Worm (Caenorhabditis elegans) whole organism, L1 larva: ENCODE data around the gene act-1.

Experiments
- aha-1 ChIP-seq: fragments of 150-350 bp; optimal IDR thresholded peaks from 2 replicates; lab custom pipeline; 2014; ENCODE audit warnings: missing biosample characterization, missing genetic modification characterization
- alr-1 ChIP-seq: fragments of 200-800 bp; sonication (Bioruptor generic); optimal IDR thresholded peaks from 2 replicates; lab custom pipeline; 2018; ENCODE audit warnings: borderline replicate concordance, mild to moderate bottlenecking, missing genetic modification characterization, missing compliant biosample characterization
- ama-1 ChIP-seq: fragments of 150-350 bp; optimal IDR thresholded peaks from 2 replicates; lab custom pipeline; 2014
- ceh-82 ChIP-seq, 3 experiments: fragments of 150-350 bp in 1 of 3; sonication (generic microtip) in 2 of 3; optimal IDR thresholded peaks; 2 replicates each; lab custom pipeline; 2014 to 2017; ENCODE audit warnings: missing biosample characterization in 3 of 3, missing genetic modification characterization in 3 of 3
- ces-1 ChIP-seq: fragments of 150-350 bp; optimal IDR thresholded peaks from 2 replicates; lab custom pipeline; 2014; ENCODE audit warnings: missing biosample characterization, missing genetic modification reagents, missing genetic modification characterization
- dsc-1 ChIP-seq: sonication (generic microtip); optimal IDR thresholded peaks from 2 replicates; lab custom pipeline; 2016; ENCODE audit warnings: mild to moderate bottlenecking, missing genetic modification characterization, missing compliant biosample characterization
- efl-1 ChIP-seq, 4 experiments: fragments of 150-350 bp; optimal IDR thresholded peaks in 3 of 4; peaks in 1 of 4; 1 replicate in 1 of 4; 2 replicates in 3 of 4; lab custom pipeline; 2014; ENCODE audit warnings: missing biosample characterization in 2 of 4, missing genetic modification characterization in 2 of 4, missing genetic modification reagents in 2 of 4
- elt-3 ChIP-seq, 6 experiments: fragments of 150-350 bp in 1 of 6; sonication (generic microtip); optimal IDR thresholded peaks; 2 replicates each; lab custom pipeline; 2017 to 2018; ENCODE audit warnings: missing biosample characterization in 6 of 6, missing genetic modification characterization in 6 of 6, inconsistent platforms in 1 of 6
- fkh-4 ChIP-seq: sonication (generic microtip); optimal IDR thresholded peaks from 2 replicates; lab custom pipeline; 2016; ENCODE audit warnings: missing compliant biosample characterization, missing genetic modification characterization, borderline replicate concordance
- fkh-8 ChIP-seq: sonication (generic microtip); optimal IDR thresholded peaks from 2 replicates; lab custom pipeline; 2016; ENCODE audit warnings: mild to moderate bottlenecking, missing genetic modification characterization, missing compliant biosample characterization
- hlh-17 ChIP-seq: fragments of 200-800 bp; sonication (Bioruptor generic); optimal IDR thresholded peaks from 2 replicates; lab custom pipeline; 2018; ENCODE audit warnings: missing genetic modification characterization, mild to moderate bottlenecking, missing compliant biosample characterization, moderate library complexity, borderline replicate concordance
- hlh-4 ChIP-seq: sonication (generic microtip); optimal IDR thresholded peaks from 2 replicates; lab custom pipeline; 2016; ENCODE audit warnings: mild to moderate bottlenecking, missing genetic modification characterization, missing compliant biosample characterization
- irx-1 ChIP-seq: sonication (generic microtip); optimal IDR thresholded peaks from 2 replicates; lab custom pipeline; 2016; ENCODE audit warnings: missing genetic modification characterization, missing compliant biosample characterization
- jun-1 ChIP-seq: fragments of 150-350 bp; optimal IDR thresholded peaks from 2 replicates; lab custom pipeline; 2014; ENCODE audit warnings: missing biosample characterization, missing genetic modification reagents, missing genetic modification characterization
- lin-13 ChIP-seq: fragments of 150-350 bp; optimal IDR thresholded peaks from 2 replicates; lab custom pipeline; 2014; ENCODE audit warnings: missing biosample characterization, missing genetic modification reagents, missing genetic modification characterization
- lin-14 ChIP-seq: fragments of 200-800 bp; sonication (Bioruptor generic); optimal IDR thresholded peaks from 2 replicates; lab custom pipeline; 2018; ENCODE audit warnings: mild to moderate bottlenecking, missing genetic modification characterization, moderate library complexity, missing compliant biosample characterization
- lin-15B ChIP-seq: fragments of 150-350 bp; sonication (generic microtip); optimal IDR thresholded peaks from 3 replicates; lab custom pipeline; 2014; ENCODE audit warnings: missing biosample characterization, missing genetic modification characterization
- lin-35 ChIP-seq, 2 experiments: fragments of 150-350 bp; optimal IDR thresholded peaks; 2 replicates each; lab custom pipeline; 2014; ENCODE audit warnings: missing biosample characterization in 2 of 2, missing genetic modification characterization in 2 of 2, missing genetic modification reagents in 2 of 2
- lin-39 ChIP-seq: fragments of 150-350 bp; optimal IDR thresholded peaks from 2 replicates; lab custom pipeline; 2014; ENCODE audit warnings: missing biosample characterization, missing genetic modification reagents, missing genetic modification characterization
- lir-3 ChIP-seq: sonication (generic microtip); optimal IDR thresholded peaks from 2 replicates; lab custom pipeline; 2016; ENCODE audit warnings: mild to moderate bottlenecking, missing genetic modification characterization, moderate library complexity, missing compliant biosample characterization; ENCODE audit not compliant: poor library complexity
- lsy-2 ChIP-seq, 2 experiments: fragments of 150-350 bp; optimal IDR thresholded peaks; 2 replicates each; lab custom pipeline; 2014; ENCODE audit warnings: missing biosample characterization in 2 of 2, missing genetic modification characterization in 2 of 2
- mab-9 ChIP-seq: fragments of 200-800 bp; sonication (Bioruptor generic); IDR thresholded peaks from 2 replicates; pipeline ENCODE4 v1.3.6; 2022; ENCODE audit warnings: missing genetic modification reagents, missing genetic modification characterization, missing compliant biosample characterization
- mef-2 ChIP-seq: fragments of 150-350 bp; optimal IDR thresholded peaks from 2 replicates; lab custom pipeline; 2014; ENCODE audit warnings: missing biosample characterization, missing genetic modification characterization
- mep-1 ChIP-seq: fragments of 150-350 bp; optimal IDR thresholded peaks from 2 replicates; lab custom pipeline; 2014; ENCODE audit warnings: missing biosample characterization, missing genetic modification characterization
- nhr-11 ChIP-seq: fragments of 150-350 bp; optimal IDR thresholded peaks from 2 replicates; lab custom pipeline; 2014; ENCODE audit warnings: missing biosample characterization, missing genetic modification characterization
- nhr-20 ChIP-seq: sonication (generic microtip); optimal IDR thresholded peaks from 2 replicates; lab custom pipeline; 2016; ENCODE audit warnings: mild to moderate bottlenecking, missing genetic modification characterization, missing compliant biosample characterization
- nhr-237 ChIP-seq: fragments of 150-350 bp; optimal IDR thresholded peaks from 2 replicates; lab custom pipeline; 2014; ENCODE audit warnings: missing biosample characterization, missing genetic modification characterization
- nhr-47 ChIP-seq: sonication (generic microtip); optimal IDR thresholded peaks from 2 replicates; lab custom pipeline; 2016; ENCODE audit warnings: mild to moderate bottlenecking, missing genetic modification characterization, moderate library complexity, missing compliant biosample characterization
- nhr-71 ChIP-seq: sonication (generic microtip); optimal IDR thresholded peaks from 2 replicates; lab custom pipeline; 2016; ENCODE audit warnings: mild to moderate bottlenecking, missing genetic modification characterization, moderate library complexity, missing compliant biosample characterization
- nhr-77 ChIP-seq: fragments of 150-350 bp; optimal IDR thresholded peaks from 2 replicates; lab custom pipeline; 2014; ENCODE audit warnings: missing biosample characterization, missing genetic modification characterization
- nhr-84 ChIP-seq: sonication (generic microtip); optimal IDR thresholded peaks from 2 replicates; lab custom pipeline; 2017; ENCODE audit warnings: missing biosample characterization, missing genetic modification characterization
- nhr-90 ChIP-seq: sonication (generic microtip); optimal IDR thresholded peaks from 2 replicates; lab custom pipeline; 2016; ENCODE audit warnings: mild to moderate bottlenecking, missing genetic modification characterization, missing compliant biosample characterization; ENCODE audit not compliant: poor library complexity
- pag-3 ChIP-seq: sonication (generic microtip); optimal IDR thresholded peaks from 2 replicates; lab custom pipeline; 2017; ENCODE audit warnings: missing genetic modification characterization, mild to moderate bottlenecking, missing compliant biosample characterization, antibody characterized with exemption, borderline replicate concordance; ENCODE audit not compliant: insufficient read depth
- rnt-1 ChIP-seq: sonication (generic microtip); optimal IDR thresholded peaks from 2 replicates; lab custom pipeline; 2016; ENCODE audit warnings: mild to moderate bottlenecking, missing genetic modification characterization, moderate library complexity, missing compliant biosample characterization
- snpc-4 ChIP-seq: fragments of 150-350 bp; optimal IDR thresholded peaks from 2 replicates; lab custom pipeline; 2014; ENCODE audit warnings: missing biosample characterization, missing genetic modification characterization
- sptf-1 ChIP-seq: fragments of 150-350 bp; optimal IDR thresholded peaks from 2 replicates; lab custom pipeline; 2014; ENCODE audit warnings: missing biosample characterization, missing genetic modification characterization
- sup-37 ChIP-seq: fragments of 200-800 bp; sonication (Bioruptor generic); optimal IDR thresholded peaks from 2 replicates; lab custom pipeline; 2018; ENCODE audit warnings: mild to moderate bottlenecking, missing genetic modification characterization, missing compliant biosample characterization
- swsn-7 ChIP-seq: sonication (generic microtip); optimal IDR thresholded peaks from 2 replicates; lab custom pipeline; 2016; ENCODE audit warnings: missing genetic modification characterization, missing compliant biosample characterization
- tbx-2 ChIP-seq: sonication (generic microtip); optimal IDR thresholded peaks from 2 replicates; lab custom pipeline; 2016; ENCODE audit warnings: missing genetic modification characterization, missing compliant biosample characterization
- tlp-1 ChIP-seq: fragments of 150-350 bp; optimal IDR thresholded peaks from 2 replicates; lab custom pipeline; 2014; ENCODE audit warnings: missing biosample characterization, missing genetic modification characterization
- unc-130 ChIP-seq: fragments of 150-350 bp; optimal IDR thresholded peaks from 2 replicates; lab custom pipeline; 2017; ENCODE audit warnings: missing biosample characterization, missing genetic modification characterization, inconsistent platforms
- unc-62 ChIP-seq: fragments of 150-350 bp; optimal IDR thresholded peaks from 2 replicates; lab custom pipeline; 2014; ENCODE audit warnings: missing biosample characterization, missing genetic modification reagents, missing genetic modification characterization
- unc-86 ChIP-seq: sonication (generic microtip); optimal IDR thresholded peaks from 2 replicates; lab custom pipeline; 2016; ENCODE audit warnings: missing genetic modification characterization, missing compliant biosample characterization
- xbp-1 ChIP-seq: sonication (generic microtip); optimal IDR thresholded peaks from 2 replicates; lab custom pipeline; 2016; ENCODE audit warnings: missing genetic modification characterization, missing compliant biosample characterization
- zip-4 ChIP-seq: fragments of 200-800 bp; sonication (Bioruptor generic); optimal IDR thresholded peaks from 2 replicates; lab custom pipeline; 2018; ENCODE audit warnings: mild to moderate bottlenecking, missing genetic modification characterization, moderate library complexity, missing compliant biosample characterization
- ztf-4 ChIP-seq: fragments of 150-350 bp; optimal IDR thresholded peaks from 2 replicates; lab custom pipeline; 2014; ENCODE audit warnings: missing biosample characterization, missing genetic modification characterization

act-1 gene

ce11 chrV:11078104-11078724 lies 2.6 kb upstream of the act-1 start, which contains the start of gene act-2 (continued):
- peak; percentile 32 for TF ChIP-seq lir-3 (tag; lab: Kevin White, UChicago)
- peak; percentile 47 for TF ChIP-seq nhr-77
- TF ChIP-seq sup-37 (GFP tag; lab: Kevin White, UChicago): no peak
- TF ChIP-seq hlh-4 (tag; lab: Kevin White, UChicago): no peak
- TF ChIP-seq zip-4 (GFP tag; lab: Kevin White, UChicago): no peak
- no peak for TF ChIP-seq ces-1 (GFP tag; lab: Kevin White, UChicago)
- TF ChIP-seq tbx-2 (tag; lab: Kevin White, UChicago): peak; percentile 60
- no peak for TF ChIP-seq snpc-4 (tag; lab: Kevin White, UChicago)
- peak; percentile 68 for TF ChIP-seq unc-86
- no peak for TF ChIP-seq alr-1
- TF ChIP-seq hlh-17 (GFP tag; lab: Kevin White, UChicago): no peak
- TF ChIP-seq fkh-4 (tag; lab: Kevin White, UChicago): no peak
- peak; percentile 87 for TF ChIP-seq fkh-8
- TF ChIP-seq nhr-11 (tag; lab: Kevin White, UChicago): no peak
- peak; percentile 86 for TF ChIP-seq nhr-20 (tag; lab: Kevin White, UChicago)
- no peak for TF ChIP-seq mef-2 (tag; lab: Kevin White, UChicago)
- no peak for TF ChIP-seq aha-1 (tag; lab: Kevin White, UChicago)
- no peak for TF ChIP-seq tlp-1 (tag; lab: Kevin White, UChicago)
- no peak for TF ChIP-seq mab-9 (GFP tag; lab: Robert Waterston, UW)
- TF ChIP-seq nhr-84 (tag; lab: Kevin White, UChicago): no peak
- no peak for TF ChIP-seq sptf-1 (tag; lab: Kevin White, UChicago)
- TF ChIP-seq irx-1 (tag; lab: Kevin White, UChicago): no peak
- TF ChIP-seq elt-3 (tag; optimal IDR thresholded peaks at IDR 0.05; lab: Kevin White, UChicago): peak in 4 of 6 experiments; percentile 53 to 94 (median 74)
- peak; percentile 91 to 92 for TF ChIP-seq lin-35 (GFP tag; optimal IDR thresholded peaks at IDR 0.05; lab: Kevin White, UChicago)
- peak; percentile 94 for TF ChIP-seq lin-14
- TF ChIP-seq ceh-82 (tag; optimal IDR thresholded peaks at IDR 0.05; lab: Kevin White, UChicago): peak; percentile 7 to 82 (median 24)
- peak; percentile 65 for TF ChIP-seq lin-15B
- TF ChIP-seq efl-1 (optimal IDR thresholded peaks at IDR 0.05; lab: Kevin White, UChicago): peak; percentile 84 to 87
- TF ChIP-seq efl-1 (GFP tag; optimal IDR thresholded peaks at IDR 0.05 in 1 of 2; lab: Kevin White, UChicago): peak; percentile 85 to 98
- peak; percentile 33 for TF ChIP-seq nhr-237 (tag; lab: Kevin White, UChicago)
- TF ChIP-seq nhr-71 (tag; lab: Kevin White, UChicago): peak; percentile 85

ce11 chrV:11078874-11079273 lies 2.0 kb upstream of the act-1 start:
- TF ChIP-seq unc-62 (GFP tag; lab: Kevin White, UChicago): no peak
- peak; percentile 66 for TF ChIP-seq jun-1

- TF ChIP-seq ztf-4 (peak; percentile 81), unc-62 (GFP tag; lab: Kevin White, UChicago) (no peak), lin-39 (tag; lab: Kevin White, UChicago) (peak; percentile 23), swsn-7 (tag; lab: Kevin White, UChicago) (peak; percentile 68), lin-14 (peak; percentile 88), lir-3 (tag; lab: Kevin White, UChicago) (peak; percentile 21), nhr-90 (peak; percentile 24), irx-1 (tag; lab: Kevin White, UChicago) (peak; percentile 49), nhr-47 (tag; lab: Kevin White, UChicago) (peak; percentile 71), tbx-2 (tag; lab: Kevin White, UChicago) (peak; percentile 58), rnt-1 (tag; lab: Kevin White, UChicago) (peak; percentile 88), fkh-4 (tag; lab: Kevin White, UChicago) (no peak), hlh-4 (tag; lab: Kevin White, UChicago) (no peak), efl-1 (optimal IDR thresholded peaks at IDR 0.05; lab: Kevin White, UChicago) (peak; percentile 25 to 39), efl-1 (GFP tag; optimal IDR thresholded peaks at IDR 0.05 in 1 of 2; lab: Kevin White, UChicago) (peak in 1 of 2 experiments; percentile 81), lin-13 (peak; percentile 14), unc-130 (tag; lab: Kevin White, UChicago) (peak; percentile 35), nhr-71 (tag; lab: Kevin White, UChicago) (peak; percentile 93), ama-1 (lab: Kevin White, UChicago) (peak; percentile 83), fkh-8 (no peak), pag-3 (tag; lab: Kevin White, UChicago) (peak; percentile 40), xbp-1 (tag; lab: Kevin White, UChicago) (peak; percentile 37), mep-1 (tag; lab: Kevin White, UChicago) (peak; percentile 49), nhr-20 (tag; lab: Kevin White, UChicago) (peak; percentile 80), dsc-1 (tag; lab: Kevin White, UChicago) (peak; percentile 67), lsy-2 (tag; optimal IDR thresholded peaks at IDR 0.05; lab: Kevin White, UChicago) (peak; percentile 32 to 44)
Measured at ce11 chrV:11082475-11082874, 1.6 kb downstream of the act-1 start.
